Worm (Caenorhabditis elegans): ENCODE results near the gene C04G6.2.

C04G6.2 gene

ce11 chrII:5081124-5081913, 11.7 kb upstream of the C04G6.2 start, which contains the start of gene dsh-2 (continued):
- TF ChIP-seq nhr-28 (tag; optimal IDR thresholded peaks at IDR 0.05), result no peak

DNA sequence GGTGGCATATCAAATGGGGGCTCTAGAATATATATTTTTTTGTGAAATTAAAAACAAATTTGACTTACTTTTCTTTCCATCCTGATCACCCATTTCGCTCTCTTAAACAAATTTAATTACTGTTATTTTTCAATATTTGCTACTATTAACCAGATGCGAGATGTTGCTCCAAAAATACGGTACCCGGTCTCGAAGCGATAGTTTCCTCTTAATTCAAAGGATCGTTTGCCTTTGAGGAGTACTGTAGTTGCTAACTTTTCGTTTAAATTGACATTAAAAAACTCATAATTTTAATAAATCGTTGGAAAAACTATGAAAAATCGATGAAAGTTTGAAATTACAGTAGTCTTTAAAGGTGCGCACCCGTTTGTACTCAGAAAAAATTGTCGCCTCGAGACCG, 9.7 kb upstream of the C04G6.2 start, which contains the start of gene C04G6.4:
C04G6.4 (minus strand) TSS at position 101 of the 400 bp plus-strand sequence.
- no peak for TF ChIP-seq ceh-43 (GFP tag; optimal IDR thresholded peaks at IDR 0.05)
- no peak for TF ChIP-seq M03D4.4 (tag; optimal IDR thresholded peaks at IDR 0.05)
- no peak for TF ChIP-seq tbx-8 (GFP tag; optimal IDR thresholded peaks at IDR 0.05)
- no peak for TF ChIP-seq nhr-12 (tag; optimal IDR thresholded peaks at IDR 0.05)

DNA sequence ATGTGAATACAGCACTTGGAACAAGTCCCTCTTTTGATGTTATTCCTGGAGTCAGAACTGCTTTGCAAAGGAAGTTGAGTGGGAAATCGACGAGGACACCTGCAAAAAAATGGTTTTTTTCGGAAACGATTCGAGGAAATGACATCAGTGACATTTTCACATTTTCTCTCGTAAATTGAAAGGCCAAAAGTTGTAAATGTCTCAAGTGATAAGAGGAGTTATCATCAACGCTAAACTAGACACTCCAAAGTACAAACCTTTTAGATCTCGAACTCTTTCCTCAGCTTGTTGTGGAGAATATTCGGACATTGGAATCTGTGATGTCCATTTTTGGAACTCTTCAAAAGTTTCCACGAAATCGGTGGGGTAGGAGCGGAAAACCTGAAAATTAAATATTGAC, 8.8 kb upstream of the C04G6.2 start:
- TF ChIP-seq unc-120 (tag; optimal IDR thresholded peaks at IDR 0.05; ENCODE audit: poor library complexity, severe bottlenecking), result no peak
- no peak for TF ChIP-seq sptf-1 (tag; optimal IDR thresholded peaks at IDR 0.05)
- TF ChIP-seq nhr-28 (tag; optimal IDR thresholded peaks at IDR 0.05), result no peak
- no peak for TF ChIP-seq elt-3 (tag; optimal IDR thresholded peaks at IDR 0.05)
- no peak for TF ChIP-seq ceh-39 (tag; optimal IDR thresholded peaks at IDR 0.05)
- no peak for TF ChIP-seq blmp-1 (tag; optimal IDR thresholded peaks at IDR 0.05)
- TF ChIP-seq mab-5 (tag; optimal IDR thresholded peaks at IDR 0.05), result no peak
- no peak for TF ChIP-seq nhr-2 (tag; optimal IDR thresholded peaks at IDR 0.05)
- no peak for TF ChIP-seq lin-32 (GFP tag; optimal IDR thresholded peaks at IDR 0.05)
- TF ChIP-seq elt-1 (tag; optimal IDR thresholded peaks at IDR 0.05; ENCODE audit: borderline replicate concordance, insufficient read depth), result no peak
- no peak for TF ChIP-seq drap-1 (GFP tag; optimal IDR thresholded peaks at IDR 0.05)
- no peak for TF ChIP-seq nhr-237 (tag; optimal IDR thresholded peaks at IDR 0.05)
- TF ChIP-seq hlh-1 (tag; optimal IDR thresholded peaks at IDR 0.05), result no peak

- no peak for TF ChIP-seq mab-5 (tag; optimal IDR thresholded peaks at IDR 0.05)
- no peak for TF ChIP-seq zip-8 (tag; optimal IDR thresholded peaks at IDR 0.05)
- no peak for TF ChIP-seq ceh-83 (GFP tag; optimal IDR thresholded peaks at IDR 0.05)
- no peak for TF ChIP-seq sem-2 (GFP tag; optimal IDR thresholded peaks at IDR 0.05)
- no peak for TF ChIP-seq cnd-1 (tag; optimal IDR thresholded peaks at IDR 0.05)
- no peak for TF ChIP-seq lin-13 (tag; optimal IDR thresholded peaks at IDR 0.05)
- no peak for TF ChIP-seq elt-1 (tag; optimal IDR thresholded peaks at IDR 0.05; ENCODE audit: borderline replicate concordance, insufficient read depth)
- TF ChIP-seq lin-32 (GFP tag; optimal IDR thresholded peaks at IDR 0.05), result no peak
- no peak for TF ChIP-seq nhr-237 (tag; optimal IDR thresholded peaks at IDR 0.05)
- TF ChIP-seq lsy-2 (tag; optimal IDR thresholded peaks at IDR 0.05), result no peak
- no peak for TF ChIP-seq drap-1 (GFP tag; optimal IDR thresholded peaks at IDR 0.05)
- TF ChIP-seq unc-120 (tag; optimal IDR thresholded peaks at IDR 0.05; ENCODE audit: poor library complexity, severe bottlenecking), result no peak
- no peak for TF ChIP-seq ham-2 (GFP tag; optimal IDR thresholded peaks at IDR 0.05)
- TF ChIP-seq ceh-43 (GFP tag; optimal IDR thresholded peaks at IDR 0.05), result no peak
- no peak for TF ChIP-seq nhr-2 (tag; optimal IDR thresholded peaks at IDR 0.05)
- TF ChIP-seq nhr-28 (tag; optimal IDR thresholded peaks at IDR 0.05), result no peak
- no peak for TF ChIP-seq hlh-1 (tag; optimal IDR thresholded peaks at IDR 0.05)
- TF ChIP-seq unc-62 (GFP tag; optimal IDR thresholded peaks at IDR 0.05), result no peak
- TF ChIP-seq snpc-4 (tag; optimal IDR thresholded peaks at IDR 0.05), result no peak
These were observed 7.6 kb upstream of the C04G6.2 start, which contains the start of gene txt-9 for ce11 chrII:5085450-5085849. Gene txt-9 (plus strand): TSS chrII:5085785.

DNA sequence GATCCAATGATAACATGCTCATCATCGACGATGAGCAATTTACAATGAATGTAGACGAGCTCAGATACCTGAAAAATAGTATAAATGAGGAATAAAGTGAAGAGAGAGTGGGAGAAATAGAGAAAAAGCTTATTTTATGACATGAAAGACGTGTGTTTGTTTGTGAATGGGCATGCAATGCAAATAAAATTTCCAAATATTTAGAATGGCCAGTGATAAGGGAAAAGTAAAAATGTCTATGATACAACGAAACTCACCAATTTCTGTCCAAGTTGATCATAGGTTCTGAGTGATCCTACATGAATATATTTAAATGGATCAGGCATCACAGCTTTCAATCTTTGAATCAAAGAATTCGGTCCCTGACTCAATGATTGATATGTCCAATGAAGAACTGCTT, 6.9 kb upstream of the C04G6.2 start:
- TF ChIP-seq pha-4 (tag; optimal IDR thresholded peaks at IDR 0.05) (no peak), zip-8 (tag; optimal IDR thresholded peaks at IDR 0.05) (no peak), M03D4.4 (tag; optimal IDR thresholded peaks at IDR 0.05) (no peak), lin-13 (tag; optimal IDR thresholded peaks at IDR 0.05) (no peak), unc-62 (GFP tag; optimal IDR thresholded peaks at IDR 0.05) (no peak), drap-1 (GFP tag; optimal IDR thresholded peaks at IDR 0.05) (no peak), blmp-1 (tag; optimal IDR thresholded peaks at IDR 0.05) (no peak), ces-1 (GFP tag; optimal IDR thresholded peaks at IDR 0.05) (no peak), sptf-1 (tag; optimal IDR thresholded peaks at IDR 0.05) (no peak), mls-2 (tag; optimal IDR thresholded peaks at IDR 0.05) (no peak), tbx-8 (GFP tag; optimal IDR thresholded peaks at IDR 0.05) (no peak), lsy-2 (tag; optimal IDR thresholded peaks at IDR 0.05) (no peak), mab-5 (tag; optimal IDR thresholded peaks at IDR 0.05) (no peak), flh-1 (GFP tag; optimal IDR thresholded peaks at IDR 0.05) (no peak), ceh-83 (GFP tag; optimal IDR thresholded peaks at IDR 0.05) (no peak), nhr-76 (tag; optimal IDR thresholded peaks at IDR 0.05) (no peak)
